Worm (Caenorhabditis elegans) whole organism, L2 larva: Measurements from ENCODE around the gene nfm-1.

Experiments used
- ama-1 ChIP-seq: fragments of 150-350 bp; optimal IDR thresholded peaks from 2 replicates; lab custom pipeline; 2018; ENCODE audit warnings: inconsistent platforms
- lin-13 ChIP-seq: fragments of 150-350 bp; optimal IDR thresholded peaks from 2 replicates; lab custom pipeline; 2014; ENCODE audit warnings: missing biosample characterization, missing genetic modification reagents, missing genetic modification characterization
- mbf-1 ChIP-seq: sonication (generic microtip); optimal IDR thresholded peaks from 2 replicates; lab custom pipeline; 2017; ENCODE audit warnings: missing biosample characterization, missing genetic modification characterization
- nhr-237 ChIP-seq: fragments of 150-350 bp; optimal IDR thresholded peaks from 2 replicates; lab custom pipeline; 2014; ENCODE audit warnings: missing biosample characterization, missing genetic modification characterization
- unc-55 ChIP-seq: fragments of 150-350 bp; sonication (generic microtip); optimal IDR thresholded peaks from 3 replicates; lab custom pipeline; 2014; ENCODE audit warnings: missing biosample characterization, missing genetic modification reagents, missing genetic modification characterization
- ztf-11 ChIP-seq: sonication (generic microtip); optimal IDR thresholded peaks from 2 replicates; lab custom pipeline; 2017; ENCODE audit warnings: missing biosample characterization, missing genetic modification characterization

DNA sequence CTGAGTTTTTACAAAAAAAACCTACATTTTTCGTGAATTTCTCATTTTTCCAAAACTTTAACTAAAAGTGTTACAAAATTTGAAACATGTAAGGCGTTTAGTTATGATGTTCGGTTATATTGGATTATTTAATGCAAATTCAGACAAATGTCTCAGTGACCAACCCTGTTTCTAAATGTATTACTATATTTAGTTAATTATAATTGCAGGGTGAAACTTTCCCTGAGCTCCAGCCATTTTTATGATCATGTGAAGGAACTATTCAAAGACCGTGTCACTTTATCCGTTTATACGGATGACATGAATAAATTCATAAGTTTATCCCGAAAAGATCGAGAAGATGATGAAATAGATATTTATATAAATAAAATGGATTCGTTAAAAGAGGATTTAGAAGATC is 31.6 kb downstream of the nfm-1 start, which contains the start of gene C23G10.5:
- TF ChIP-seq unc-55 (no peak), lin-13 (no peak), ama-1 (lab: Kevin White, UChicago) (no peak), mbf-1 (tag; lab: Kevin White, UChicago) (no peak), nhr-237 (no peak), ztf-11 (tag; lab: Kevin White, UChicago) (no peak)
